Fruit fly (Drosophila melanogaster) whole organism, pupa: ENCODE measurements around the gene CG42597.

Experiments
- CG12605 ChIP-seq: fragments of 200-800 bp; sonication (Bioruptor generic); IDR thresholded peaks from 2 replicates; pipeline ENCODE4 v1.3.6; 2022; ENCODE audit warnings: missing biosample characterization, missing genetic modification characterization
- CG15710 ChIP-seq: fragments of 200-800 bp; sonication (Bioruptor generic); optimal IDR thresholded peaks from 2 replicates; lab custom pipeline; 2018; ENCODE audit warnings: missing biosample characterization, mild to moderate bottlenecking, missing genetic modification characterization, moderate library complexity
- CG17806 ChIP-seq: fragments of 200-800 bp; sonication (Bioruptor generic); optimal IDR thresholded peaks from 2 replicates; lab custom pipeline; 2018; ENCODE audit warnings: missing biosample characterization, mild to moderate bottlenecking, missing genetic modification characterization, moderate library complexity
- CG32121 ChIP-seq: fragments of 200-800 bp; sonication (Bioruptor generic); IDR thresholded peaks from 2 replicates; pipeline ENCODE4 v1.3.6; 2022; ENCODE audit warnings: missing biosample characterization, missing genetic modification characterization
- CG4496 ChIP-seq: fragments of 200-800 bp; sonication (Bioruptor generic); IDR thresholded peaks from 3 replicates; pipeline ENCODE4 v1.3.6; 2022; ENCODE audit warnings: missing biosample characterization, missing genetic modification characterization
- CG9948 ChIP-seq: fragments of 200-800 bp; sonication (Bioruptor generic); optimal IDR thresholded peaks from 2 replicates; lab custom pipeline; 2018; ENCODE audit warnings: missing biosample characterization, mild to moderate bottlenecking, missing genetic modification characterization, moderate library complexity
- D1 ChIP-seq: fragments of 200-800 bp; sonication (Bioruptor generic); optimal IDR thresholded peaks from 2 replicates; lab custom pipeline; 2018; ENCODE audit warnings: missing biosample characterization, mild to moderate bottlenecking, missing genetic modification characterization, moderate library complexity
- EcR ChIP-seq: fragments of 200-800 bp; sonication (Bioruptor generic); optimal IDR thresholded peaks from 3 replicates; lab custom pipeline; 2019; ENCODE audit warnings: missing biosample characterization, missing genetic modification characterization, mild to moderate bottlenecking, moderate library complexity, missing genetic modification reagents
- Pif1A ChIP-seq: fragments of 200-800 bp; sonication (Bioruptor generic); optimal IDR thresholded peaks from 3 replicates; lab custom pipeline; 2016; ENCODE audit warnings: missing biosample characterization, missing genetic modification characterization
- Pif1B ChIP-seq: fragments of 200-800 bp; sonication (Bioruptor generic); optimal IDR thresholded peaks from 3 replicates; lab custom pipeline; 2016; ENCODE audit warnings: missing biosample characterization, missing genetic modification characterization
- fd96Ca ChIP-seq: fragments of 200-800 bp; sonication (Bioruptor generic); IDR thresholded peaks from 3 replicates; pipeline ENCODE4 v1.3.6; 2022; ENCODE audit warnings: missing biosample characterization, missing genetic modification characterization
- rn ChIP-seq: fragments of 200-800 bp; sonication (Bioruptor generic); IDR thresholded peaks from 2 replicates; pipeline ENCODE4 v1.3.6; 2022; ENCODE audit warnings: missing biosample characterization, missing genetic modification characterization

dm6 chr2L:22079332-22079731, 14.2 kb upstream of the CG42597 start, which contains the start of gene ttm3:
- TF ChIP-seq D1 (no peak), Pif1A (GFP tag; lab: Kevin White, UChicago) (no peak), rn (no peak), CG15710 (tag; lab: Kevin White, UChicago) (no peak), CG4496 (GFP tag; lab: Robert Waterston, UW) (no peak), fd96Ca (GFP tag; lab: Robert Waterston, UW) (no peak), EcR (GFP tag; lab: Kevin White, UChicago) (no peak), CG12605 (no peak), CG17806 (no peak), CG32121 (GFP tag; lab: Robert Waterston, UW) (no peak), CG9948 (tag; lab: Kevin White, UChicago) (no peak), Pif1B (no peak)
